Fruit fly (Drosophila melanogaster): ENCODE data around the gene Brd8.

Gene Brd8

DNA sequence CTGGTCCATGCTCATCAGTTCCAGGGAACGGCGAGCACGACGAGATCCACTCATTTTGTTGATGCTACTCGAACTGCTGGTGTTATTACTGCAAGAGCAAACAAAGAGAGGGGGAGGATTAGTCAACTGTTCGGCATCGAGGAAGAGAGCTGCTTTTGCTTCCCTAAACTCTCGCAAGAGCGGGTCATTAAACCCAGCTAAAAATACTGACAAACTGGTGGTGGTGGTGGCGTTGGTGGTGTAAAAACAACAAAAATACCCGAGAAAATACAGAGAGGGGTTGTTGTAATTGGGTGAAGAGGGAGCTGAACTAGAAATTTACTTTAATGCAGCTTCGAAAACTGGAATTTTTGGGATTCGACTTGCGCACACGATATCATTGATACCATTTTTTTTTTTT, 30.6 kb downstream of the Brd8 start (continued):
- TF ChIP-seq lov (optimal IDR thresholded peaks at IDR 0.05): no peak
- TF ChIP-seq lov (GFP tag; IDR thresholded peaks at IDR 0.05): 0 out of 3 replicates have a peak, but pooled peaks have one; percentile 19
- TF ChIP-seq CG7963 (GFP tag; IDR thresholded peaks at IDR 0.05; ENCODE audit: partially characterized antibody): no peak
- peak; percentile 32; the same call in 1 of the 2 replicates for TF ChIP-seq chm (GFP tag; IDR thresholded peaks at IDR 0.05)
- TF ChIP-seq CG10543 (GFP tag; optimal IDR thresholded peaks at IDR 0.05): no peak
- no peak for TF ChIP-seq CG5245 (GFP tag; optimal IDR thresholded peaks at IDR 0.05)
- TF ChIP-seq ci (GFP tag; IDR thresholded peaks at IDR 0.05): no peak
- no peak for TF ChIP-seq CG17568 (GFP tag; optimal IDR thresholded peaks at IDR 0.05)
- no peak for TF ChIP-seq MESR4 (GFP tag; optimal IDR thresholded peaks at IDR 0.05)
- TF ChIP-seq Hr39 (optimal IDR thresholded peaks at IDR 0.05): no peak
- TF ChIP-seq ara (GFP tag; IDR thresholded peaks at IDR 0.05): no peak
- TF ChIP-seq CG11247 (GFP tag; IDR thresholded peaks at IDR 0.05): no peak
- no peak for TF ChIP-seq CG13894 (tag; optimal IDR thresholded peaks at IDR 0.05)
- TF ChIP-seq ham (GFP tag; IDR thresholded peaks at IDR 0.05): no peak
- TF ChIP-seq sens-2 (GFP tag; IDR thresholded peaks at IDR 0.05): no peak
- peak in 1 of 2 experiments; percentile 55 for TF ChIP-seq Trl (optimal IDR thresholded peaks at IDR 0.05)
- no peak for TF ChIP-seq Trl (GFP tag; optimal IDR thresholded peaks at IDR 0.05)
- TF ChIP-seq nerfin-1 (tag; optimal IDR thresholded peaks at IDR 0.05): no peak
- TF ChIP-seq otp (GFP tag; IDR thresholded peaks at IDR 0.05): no peak
- no peak for TF ChIP-seq Dbx (GFP tag; IDR thresholded peaks at IDR 0.05)
- TF ChIP-seq dimm (GFP tag; IDR thresholded peaks at IDR 0.05): no peak
- no peak for TF ChIP-seq CG10565 (GFP tag; optimal IDR thresholded peaks at IDR 0.05)
- no peak for TF ChIP-seq CG8281 (tag; optimal IDR thresholded peaks at IDR 0.05)
- TF ChIP-seq CG1792 (GFP tag; optimal IDR thresholded peaks at IDR 0.05): no peak
- peak; percentile 71 for TF ChIP-seq CG4360 (GFP tag; IDR thresholded peaks at IDR 0.05)
- no peak for TF ChIP-seq Dad (GFP tag; optimal IDR thresholded peaks at IDR 0.05)

- TF ChIP-seq CG12942 (GFP tag; optimal IDR thresholded peaks at IDR 0.05) (no peak), lbe (GFP tag; optimal IDR thresholded peaks at IDR 0.05) (peak; percentile 71), Drgx (GFP tag; IDR thresholded peaks at IDR 0.05) (peak; percentile 24; the same call in 1 of the 2 replicates), corto (GFP tag; optimal IDR thresholded peaks at IDR 0.05) (peak; percentile 10), Blimp-1 (GFP tag; optimal IDR thresholded peaks at IDR 0.05) (peak; percentile 72), bowl (GFP tag; IDR thresholded peaks at IDR 0.05) (no peak), bsh (GFP tag; optimal IDR thresholded peaks at IDR 0.05) (peak in 1 of 2 experiments; percentile 9), nom (GFP tag; optimal IDR thresholded peaks at IDR 0.05) (peak; percentile 98)
Measured at dm6 chr3R:29254383-29254782, 31.1 kb downstream of the Brd8 start.

- TF ChIP-seq twi (tag; optimal IDR thresholded peaks at IDR 0.05): peak; percentile 62
- peak in 1 of 2 experiments; percentile 79 for TF ChIP-seq insv (GFP tag; optimal IDR thresholded peaks at IDR 0.05)
- TF ChIP-seq pfk (GFP tag; optimal IDR thresholded peaks at IDR 0.05): no peak
- peak; percentile 24 for TF ChIP-seq CG10979 (tag; optimal IDR thresholded peaks at IDR 0.05)
- peak; percentile 33 for TF ChIP-seq odd (GFP tag; optimal IDR thresholded peaks at IDR 0.05)
- peak; percentile 19 for TF ChIP-seq CG8089 (GFP tag; optimal IDR thresholded peaks at IDR 0.05)
- TF ChIP-seq NC2α (GFP tag; optimal IDR thresholded peaks at IDR 0.05): peak; percentile 86
- 0 out of 2 replicates have a peak, but pooled peaks have one; percentile 45 for TF ChIP-seq CG8765 (GFP tag; IDR thresholded peaks at IDR 0.05)
- TF ChIP-seq Antp (GFP tag; optimal IDR thresholded peaks at IDR 0.05): peak; percentile 1
- peak; percentile 95 for TF ChIP-seq Deaf1 (tag; optimal IDR thresholded peaks at IDR 0.05)
- TF ChIP-seq fd3F (GFP tag; optimal IDR thresholded peaks at IDR 0.05): no peak
- TF ChIP-seq CG8924 (tag; optimal IDR thresholded peaks at IDR 0.05): peak; percentile 55
- no peak for TF ChIP-seq CG30431 (GFP tag; optimal IDR thresholded peaks at IDR 0.05)
- TF ChIP-seq HmgD (GFP tag; optimal IDR thresholded peaks at IDR 0.05): peak; percentile 11
- TF ChIP-seq nerfin-1 (tag; optimal IDR thresholded peaks at IDR 0.05): peak; percentile 11
- peak; percentile 87 for TF ChIP-seq CG2199 (GFP tag; IDR thresholded peaks at IDR 0.05)
- TF ChIP-seq CG3163 (GFP tag; optimal IDR thresholded peaks at IDR 0.05): peak; percentile 50
Measured at dm6 chr3R:29255166-29255962, 32.1 kb downstream of the Brd8 start, which contains the start of gene stg. Gene stg, minus strand, starts transcription at chr3R:29255800.
